Worm (Caenorhabditis elegans): ENCODE results near the gene nspc-1.

DNA sequence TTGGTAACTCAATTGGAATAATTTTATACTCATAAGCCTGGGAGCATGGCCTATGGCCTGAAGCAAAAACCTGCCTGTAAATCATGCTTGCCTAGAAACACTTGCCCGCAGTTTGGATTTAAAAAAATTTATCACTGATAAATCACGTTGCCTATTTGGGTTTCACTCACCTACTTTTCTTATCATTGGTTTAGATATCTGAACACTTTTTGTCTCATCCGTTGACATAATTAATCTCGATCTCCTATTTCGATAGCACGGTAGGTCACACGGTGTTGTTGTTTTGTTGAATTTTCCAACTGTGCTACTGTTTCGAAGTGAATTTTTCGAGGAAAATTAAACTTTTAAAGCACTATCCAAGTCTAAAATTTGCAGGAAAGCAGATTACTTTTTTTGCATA, 27.9 kb downstream of the nspc-1 start:
- TF ChIP-seq ama-1 (optimal IDR thresholded peaks at IDR 0.05) (no peak), hmbx-1 (tag; optimal IDR thresholded peaks at IDR 0.05) (no peak), F13C5.2 (tag; optimal IDR thresholded peaks at IDR 0.05) (no peak), tra-4 (tag; optimal IDR thresholded peaks at IDR 0.05) (no peak), pes-1 (GFP tag; IDR thresholded peaks at IDR 0.05) (no peak), scrt-1 (GFP tag; IDR thresholded peaks at IDR 0.05) (no peak), flt-1 (GFP tag; IDR thresholded peaks at IDR 0.05) (no peak), ets-7 (tag; optimal IDR thresholded peaks at IDR 0.05) (no peak)
